Worm (Caenorhabditis elegans) whole organism, L1 larva: ENCODE results near the gene C04E12.4.

Experiments used
- blmp-1 ChIP-seq: fragments of 150-350 bp; optimal IDR thresholded peaks from 2 replicates; lab custom pipeline; 2014; ENCODE audit warnings: missing biosample characterization, missing genetic modification characterization
- ceh-82 ChIP-seq, 3 experiments: fragments of 150-350 bp in 1 of 3; sonication (generic microtip) in 2 of 3; optimal IDR thresholded peaks; 2 replicates each; lab custom pipeline; 2014 to 2017; ENCODE audit warnings: missing biosample characterization in 3 of 3, missing genetic modification characterization in 3 of 3
- efl-1 ChIP-seq, 4 experiments: fragments of 150-350 bp; optimal IDR thresholded peaks in 3 of 4; peaks in 1 of 4; 1 replicate in 1 of 4; 2 replicates in 3 of 4; lab custom pipeline; 2014; ENCODE audit warnings: missing biosample characterization in 2 of 4, missing genetic modification characterization in 2 of 4, missing genetic modification reagents in 2 of 4
- hlh-4 ChIP-seq: sonication (generic microtip); optimal IDR thresholded peaks from 2 replicates; lab custom pipeline; 2016; ENCODE audit warnings: mild to moderate bottlenecking, missing genetic modification characterization, missing compliant biosample characterization
- lin-14 ChIP-seq: fragments of 200-800 bp; sonication (Bioruptor generic); optimal IDR thresholded peaks from 2 replicates; lab custom pipeline; 2018; ENCODE audit warnings: mild to moderate bottlenecking, missing genetic modification characterization, moderate library complexity, missing compliant biosample characterization
- lir-3 ChIP-seq: sonication (generic microtip); optimal IDR thresholded peaks from 2 replicates; lab custom pipeline; 2016; ENCODE audit warnings: mild to moderate bottlenecking, missing genetic modification characterization, moderate library complexity, missing compliant biosample characterization; ENCODE audit not compliant: poor library complexity
- mep-1 ChIP-seq: fragments of 150-350 bp; optimal IDR thresholded peaks from 2 replicates; lab custom pipeline; 2014; ENCODE audit warnings: missing biosample characterization, missing genetic modification characterization
- nhr-19 ChIP-seq: fragments of 200-800 bp; sonication (Bioruptor generic); conservative IDR thresholded peaks from 2 replicates; pipeline ENCODE4 v1.3.6; 2022; ENCODE audit warnings: missing genetic modification characterization, missing compliant biosample characterization
- nhr-20 ChIP-seq: sonication (generic microtip); optimal IDR thresholded peaks from 2 replicates; lab custom pipeline; 2016; ENCODE audit warnings: mild to moderate bottlenecking, missing genetic modification characterization, missing compliant biosample characterization
- nhr-237 ChIP-seq: fragments of 150-350 bp; optimal IDR thresholded peaks from 2 replicates; lab custom pipeline; 2014; ENCODE audit warnings: missing biosample characterization, missing genetic modification characterization
- nhr-85 ChIP-seq: sonication (generic microtip); peaks from one replicate; lab custom pipeline; 2016; ENCODE audit warnings: missing genetic modification characterization, inconsistent platforms, missing compliant biosample characterization
- pqm-1 ChIP-seq: sonication (generic microtip); optimal IDR thresholded peaks from 3 replicates; lab custom pipeline; 2017; ENCODE audit warnings: missing biosample characterization, missing genetic modification characterization
- rnt-1 ChIP-seq: sonication (generic microtip); optimal IDR thresholded peaks from 2 replicates; lab custom pipeline; 2016; ENCODE audit warnings: mild to moderate bottlenecking, missing genetic modification characterization, moderate library complexity, missing compliant biosample characterization
- unc-62 ChIP-seq: fragments of 150-350 bp; optimal IDR thresholded peaks from 2 replicates; lab custom pipeline; 2014; ENCODE audit warnings: missing biosample characterization, missing genetic modification reagents, missing genetic modification characterization

The C04E12.4 gene

ce11 chrV:3410098-3410570 lies 47.6 kb downstream of the C04E12.4 start, which contains the start of gene arrd-22:
TSS of gene arrd-22 (plus strand) at chrV:3410520.
- TF ChIP-seq ceh-82 (tag; optimal IDR thresholded peaks at IDR 0.05; lab: Kevin White, UChicago) (peak in 1 of 3 experiments; percentile 30), nhr-19 (GFP tag; lab: Robert Waterston, UW) (peak; percentile 8; the same call in 1 of the 2 replicates), lin-14 (GFP tag; lab: Kevin White, UChicago) (peak; percentile 84), rnt-1 (tag; lab: Kevin White, UChicago) (peak; percentile 30), nhr-85 (peak; percentile 86), blmp-1 (tag; lab: Kevin White, UChicago) (peak; percentile 38), nhr-20 (tag; lab: Kevin White, UChicago) (peak; percentile 26), lir-3 (no peak), mep-1 (tag; lab: Kevin White, UChicago) (peak; percentile 38), hlh-4 (tag; lab: Kevin White, UChicago) (no peak)

DNA sequence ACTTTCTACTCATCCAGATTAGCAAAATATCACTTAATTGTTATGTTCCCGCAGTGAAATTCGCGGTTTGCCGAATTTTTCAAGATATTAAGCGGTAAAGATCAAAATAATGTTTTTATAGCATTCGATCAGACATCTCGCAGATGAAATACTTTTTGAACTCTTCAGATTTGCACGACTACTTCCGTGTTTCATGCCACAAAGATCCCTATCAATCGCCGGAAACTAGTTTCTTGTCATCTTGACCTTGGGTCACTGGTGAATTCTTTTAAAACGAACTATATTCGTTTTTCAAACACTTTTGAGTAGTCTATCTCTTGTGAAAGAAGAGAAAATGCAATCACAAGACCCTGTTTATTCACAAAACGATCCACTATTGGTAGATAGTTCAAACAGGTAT lies 50.4 kb downstream of the C04E12.4 start, which contains the start of gene txt-11:
Gene txt-11 (plus strand): TSS at position 301 of the 400 bp plus-strand sequence.
- TF ChIP-seq efl-1 (optimal IDR thresholded peaks at IDR 0.05; lab: Kevin White, UChicago) (no peak), efl-1 (GFP tag; optimal IDR thresholded peaks at IDR 0.05 in 1 of 2; lab: Kevin White, UChicago) (peak in 1 of 2 experiments; percentile 6), nhr-237 (no peak)

ce11 chrV:3417928-3418327 lies 55.4 kb downstream of the C04E12.4 start, which contains the start of gene T20D4.3:
TSS of gene T20D4.3 (plus strand) at chrV:3418228.
- TF ChIP-seq pqm-1 (tag; lab: Kevin White, UChicago) (no peak), unc-62 (GFP tag; lab: Kevin White, UChicago) (no peak), rnt-1 (tag; lab: Kevin White, UChicago) (no peak)
- TF ChIP-seq, all 84 proteins: peak for 0
